Fruit fly (Drosophila melanogaster) whole organism, prepupa: ENCODE results near the gene CG15597.

Experiments
- CG11762 ChIP-seq: fragments of 200-800 bp; sonication (Bioruptor generic); optimal IDR thresholded peaks from 3 replicates; lab custom pipeline; 2016; ENCODE audit warnings: missing biosample characterization, missing genetic modification characterization; ENCODE audit not compliant: insufficient read depth
- CG15336 ChIP-seq: fragments of 200-800 bp; sonication (Bioruptor generic); IDR thresholded peaks from 2 replicates; pipeline ENCODE4 v1.3.6; 2022; ENCODE audit warnings: missing biosample characterization, missing genetic modification characterization
- CG16779 ChIP-seq: fragments of 200-800 bp; sonication (Bioruptor generic); optimal IDR thresholded peaks from 3 replicates; lab custom pipeline; 2017; ENCODE audit warnings: missing biosample characterization, mild to moderate bottlenecking, missing genetic modification characterization
- CG31627 ChIP-seq: fragments of 200-800 bp; sonication (Bioruptor generic); optimal IDR thresholded peaks from 3 replicates; lab custom pipeline; 2016; ENCODE audit warnings: missing biosample characterization, missing genetic modification characterization
- CG6854 ChIP-seq: fragments of 200-800 bp; sonication (Bioruptor generic); optimal IDR thresholded peaks from 2 replicates; lab custom pipeline; 2017; ENCODE audit warnings: missing biosample characterization, mild to moderate bottlenecking, missing genetic modification characterization
- Gug ChIP-seq: fragments of 200-800 bp; sonication (Bioruptor generic); IDR thresholded peaks from 2 replicates; pipeline ENCODE4 v1.3.6; 2022; ENCODE audit warnings: missing biosample characterization, missing genetic modification characterization
- Sox102F ChIP-seq: fragments of 200-800 bp; sonication (Bioruptor generic); optimal IDR thresholded peaks from 2 replicates; lab custom pipeline; 2016; ENCODE audit warnings: missing biosample characterization, mild to moderate bottlenecking, missing genetic modification characterization
- esn ChIP-seq: fragments of 200-800 bp; sonication (Bioruptor generic); optimal IDR thresholded peaks from 2 replicates; lab custom pipeline; 2016; ENCODE audit warnings: missing biosample characterization, mild to moderate bottlenecking, missing genetic modification characterization, moderate library complexity

DNA sequence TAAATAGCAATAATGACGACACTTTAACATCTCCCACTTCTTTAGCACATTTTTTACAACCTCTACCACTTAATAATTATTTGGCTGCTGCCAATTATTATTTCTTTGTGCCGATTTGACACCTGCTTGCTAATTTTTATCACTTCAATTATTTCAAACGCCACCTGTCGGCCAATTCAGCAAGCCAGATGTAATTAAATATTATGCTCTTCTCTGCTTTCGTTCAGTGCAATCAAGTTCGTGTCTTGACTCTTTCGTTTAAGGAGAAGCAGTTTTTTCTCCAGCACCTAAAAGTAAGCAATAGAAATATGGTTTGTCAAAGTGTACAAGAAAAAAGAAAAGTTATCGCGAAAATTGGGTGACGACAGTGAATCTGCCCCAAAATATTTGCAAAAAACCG is 30.6 kb downstream of the CG15597 start:
- TF ChIP-seq CG6854 (GFP tag; lab: Kevin White, UChicago) (no peak), CG16779 (tag; lab: Kevin White, UChicago) (no peak), CG11762 (GFP tag; lab: Kevin White, UChicago) (no peak), Sox102F (GFP tag; lab: Kevin White, UChicago) (no peak), CG15336 (GFP tag; lab: Robert Waterston, UW) (no peak), CG31627 (GFP tag; lab: Kevin White, UChicago) (no peak), Gug (GFP tag; lab: Robert Waterston, UW) (no peak), esn (GFP tag; lab: Kevin White, UChicago) (no peak)
